Fruit fly (Drosophila melanogaster) whole organism, pupa: ENCODE measurements around the gene RpL4.

Source experiments
- CG12605 ChIP-seq: fragments of 200-800 bp; sonication (Bioruptor generic); IDR thresholded peaks from 2 replicates; pipeline ENCODE4 v1.3.6; 2022; ENCODE audit warnings: missing biosample characterization, missing genetic modification characterization
- CG14655 ChIP-seq: fragments of 200-800 bp; sonication (Bioruptor generic); optimal IDR thresholded peaks from 3 replicates; lab custom pipeline; 2017; ENCODE audit warnings: mild to moderate bottlenecking, missing biosample characterization, missing genetic modification reagents, missing genetic modification characterization
- CG17806 ChIP-seq: fragments of 200-800 bp; sonication (Bioruptor generic); optimal IDR thresholded peaks from 2 replicates; lab custom pipeline; 2018; ENCODE audit warnings: missing biosample characterization, mild to moderate bottlenecking, missing genetic modification characterization, moderate library complexity
- CG32121 ChIP-seq: fragments of 200-800 bp; sonication (Bioruptor generic); IDR thresholded peaks from 2 replicates; pipeline ENCODE4 v1.3.6; 2022; ENCODE audit warnings: missing biosample characterization, missing genetic modification characterization
- CG34367 ChIP-seq: fragments of 200-800 bp; sonication (Bioruptor generic); optimal IDR thresholded peaks from 2 replicates; lab custom pipeline; 2018; ENCODE audit warnings: missing biosample characterization, mild to moderate bottlenecking, missing genetic modification characterization
- CG8159 ChIP-seq: fragments of 200-800 bp; sonication (Bioruptor generic); optimal IDR thresholded peaks from 3 replicates; lab custom pipeline; 2018; ENCODE audit warnings: missing biosample characterization, mild to moderate bottlenecking, missing genetic modification characterization, moderate library complexity
- CG9948 ChIP-seq: fragments of 200-800 bp; sonication (Bioruptor generic); optimal IDR thresholded peaks from 2 replicates; lab custom pipeline; 2018; ENCODE audit warnings: missing biosample characterization, mild to moderate bottlenecking, missing genetic modification characterization, moderate library complexity
- EcR ChIP-seq: fragments of 200-800 bp; sonication (Bioruptor generic); optimal IDR thresholded peaks from 3 replicates; lab custom pipeline; 2019; ENCODE audit warnings: missing biosample characterization, missing genetic modification characterization, mild to moderate bottlenecking, moderate library complexity, missing genetic modification reagents
- Pif1A ChIP-seq: fragments of 200-800 bp; sonication (Bioruptor generic); optimal IDR thresholded peaks from 3 replicates; lab custom pipeline; 2016; ENCODE audit warnings: missing biosample characterization, missing genetic modification characterization
- gl ChIP-seq: fragments of 200-800 bp; sonication (Bioruptor generic); optimal IDR thresholded peaks from 2 replicates; lab custom pipeline; 2018; ENCODE audit warnings: missing biosample characterization, mild to moderate bottlenecking, missing genetic modification characterization
- rn ChIP-seq: fragments of 200-800 bp; sonication (Bioruptor generic); IDR thresholded peaks from 2 replicates; pipeline ENCODE4 v1.3.6; 2022; ENCODE audit warnings: missing biosample characterization, missing genetic modification characterization

DNA sequence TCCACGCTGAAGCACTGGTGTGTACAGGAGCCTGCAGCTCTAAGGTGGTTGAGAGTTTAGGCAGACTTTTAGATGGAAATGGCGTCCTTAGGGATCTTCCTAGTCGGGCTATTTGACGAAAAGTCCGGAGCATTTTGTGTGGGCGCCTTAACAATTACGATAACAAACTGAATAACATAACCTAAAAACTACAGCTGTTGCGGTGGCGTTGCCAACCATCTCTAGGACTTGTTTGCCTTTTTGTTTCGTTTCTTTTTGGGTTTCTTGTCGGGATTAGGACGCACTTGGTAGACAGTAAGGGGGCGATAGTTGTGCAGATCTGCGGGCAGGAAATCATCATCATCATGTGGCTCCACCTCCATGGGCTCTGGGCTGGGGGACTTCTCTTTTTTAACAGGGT, 35.3 kb downstream of the RpL4 start:
- TF ChIP-seq EcR (GFP tag; lab: Kevin White, UChicago) (no peak), CG9948 (no peak), gl (tag; lab: Kevin White, UChicago) (no peak), CG34367 (tag; lab: Kevin White, UChicago) (no peak), CG17806 (tag; lab: Kevin White, UChicago) (no peak), CG8159 (no peak), CG14655 (GFP tag; lab: Kevin White, UChicago) (no peak), Pif1A (GFP tag; lab: Kevin White, UChicago) (no peak), CG32121 (no peak), CG12605 (GFP tag; lab: Robert Waterston, UW) (no peak), rn (GFP tag; lab: Robert Waterston, UW) (no peak)
